Worm (Caenorhabditis elegans): Measurements from ENCODE around the gene W04D12.1.

DNA sequence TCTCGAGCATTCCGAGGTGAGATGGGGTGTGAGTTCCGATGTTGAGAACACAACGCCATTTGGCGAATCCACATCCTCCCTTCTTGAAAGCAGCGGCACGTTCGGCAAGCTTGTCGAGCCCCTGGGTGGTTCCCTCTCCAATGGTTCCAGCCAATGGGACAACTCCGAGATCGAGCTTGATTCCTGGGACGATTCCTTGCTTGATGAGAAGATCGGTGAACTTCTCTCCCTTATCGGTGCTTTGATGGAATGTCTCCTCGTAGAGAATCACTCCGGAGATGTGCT, 38.6 kb downstream of the W04D12.1 start:
- TF ChIP-seq dao-5 (tag; optimal IDR thresholded peaks at IDR 0.05), result no peak
- no peak for TF ChIP-seq him-1 (tag; optimal IDR thresholded peaks at IDR 0.05)
- TF ChIP-seq W03F9.2 (tag; optimal IDR thresholded peaks at IDR 0.05), result no peak

Measured in whole organism, L4/young adult.